Worm (Caenorhabditis elegans) whole organism, early embryonic: Measurements from ENCODE around the gene seu-1.

ENCODE experiments used
- B0310.2 ChIP-seq: sonication (generic microtip); optimal IDR thresholded peaks from 2 replicates; lab custom pipeline; 2016; ENCODE audit warnings: mild to moderate bottlenecking, missing genetic modification characterization, missing compliant biosample characterization
- F13C5.2 ChIP-seq: sonication (generic microtip); optimal IDR thresholded peaks from 2 replicates; lab custom pipeline; 2017; ENCODE audit warnings: mild to moderate bottlenecking, missing genetic modification characterization, inconsistent platforms, missing compliant biosample characterization
- aly-1 ChIP-seq: sonication (generic microtip); optimal IDR thresholded peaks from 2 replicates; lab custom pipeline; 2016; ENCODE audit warnings: missing genetic modification characterization, missing compliant biosample characterization
- ama-1 ChIP-seq: fragments of 150-350 bp; optimal IDR thresholded peaks from 2 replicates; lab custom pipeline; 2014
- ceh-13 ChIP-seq: fragments of 200-800 bp; sonication (Bioruptor generic); optimal IDR thresholded peaks from 2 replicates; lab custom pipeline; 2018; ENCODE audit warnings: mild to moderate bottlenecking, missing genetic modification characterization, missing compliant biosample characterization
- ceh-36 ChIP-seq: sonication (generic microtip); optimal IDR thresholded peaks from 2 replicates; lab custom pipeline; 2016; ENCODE audit warnings: missing genetic modification characterization, inconsistent platforms, missing compliant biosample characterization
- ets-7 ChIP-seq: sonication (generic microtip); optimal IDR thresholded peaks from 2 replicates; lab custom pipeline; 2016; ENCODE audit warnings: missing genotype, missing genetic modification characterization, missing compliant biosample characterization
- flt-1 ChIP-seq: fragments of 200-800 bp; sonication (Bioruptor generic); IDR thresholded peaks from 2 replicates; pipeline ENCODE4 v1.3.6; 2022; ENCODE audit warnings: missing genetic modification characterization, missing compliant biosample characterization
- hmbx-1 ChIP-seq: sonication (generic microtip); optimal IDR thresholded peaks from 2 replicates; lab custom pipeline; 2016; ENCODE audit warnings: mild to moderate bottlenecking, missing genetic modification characterization, missing compliant biosample characterization
- hmg-4 ChIP-seq: fragments of 200-800 bp; sonication (Bioruptor generic); optimal IDR thresholded peaks from 2 replicates; lab custom pipeline; 2018; ENCODE audit warnings: mild to moderate bottlenecking, missing genetic modification characterization, missing compliant biosample characterization
- hnd-1 ChIP-seq: sonication (generic microtip); optimal IDR thresholded peaks from 2 replicates; lab custom pipeline; 2016; ENCODE audit warnings: missing genetic modification characterization, missing compliant biosample characterization
- pes-1 ChIP-seq: fragments of 200-800 bp; sonication (Bioruptor generic); IDR thresholded peaks from 2 replicates; pipeline ENCODE4 v1.3.6; 2022; ENCODE audit warnings: missing genetic modification reagents, missing genetic modification characterization, missing compliant biosample characterization
- scrt-1 ChIP-seq: fragments of 200-800 bp; sonication (Bioruptor generic); IDR thresholded peaks from 2 replicates; pipeline ENCODE4 v1.3.6; 2022; ENCODE audit warnings: missing genetic modification characterization, missing compliant biosample characterization
- sea-1 ChIP-seq: fragments of 200-800 bp; sonication (Bioruptor generic); conservative IDR thresholded peaks from 2 replicates; pipeline ENCODE4 v1.3.6; 2022; ENCODE audit warnings: missing genetic modification characterization, missing compliant biosample characterization
- tbx-11 ChIP-seq: fragments of 200-800 bp; sonication (Bioruptor generic); IDR thresholded peaks from 2 replicates; pipeline ENCODE4 v1.3.6; 2022; ENCODE audit warnings: missing genetic modification characterization, missing compliant biosample characterization
- tbx-37 ChIP-seq: fragments of 200-800 bp; sonication (Bioruptor generic); conservative IDR thresholded peaks from 2 replicates; pipeline ENCODE4 v1.3.6; 2022; ENCODE audit warnings: missing genetic modification reagents, missing genetic modification characterization, missing compliant biosample characterization
- tra-4 ChIP-seq: sonication (generic microtip); optimal IDR thresholded peaks from 2 replicates; lab custom pipeline; 2017; ENCODE audit warnings: missing genetic modification characterization, missing compliant biosample characterization

seu-1 gene

DNA sequence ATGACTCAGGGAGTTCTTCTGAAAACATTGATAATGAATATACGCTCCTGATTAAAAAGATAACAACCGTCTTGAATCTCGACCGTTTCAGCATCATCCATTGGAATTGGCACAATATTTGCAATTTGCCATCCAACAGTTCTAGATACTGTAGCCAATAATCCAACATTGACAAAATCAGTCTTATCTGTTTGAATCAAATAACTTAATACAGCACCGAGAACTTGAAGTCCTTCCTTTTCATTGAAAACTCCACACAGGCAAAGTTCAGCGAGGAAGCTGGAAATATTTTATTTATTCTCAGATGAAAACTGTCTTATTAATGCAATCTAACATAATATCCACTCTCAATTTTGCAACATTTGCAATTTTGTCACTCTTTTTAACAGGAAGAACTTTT is 42.8 kb downstream of the seu-1 start:
- TF ChIP-seq ceh-36 = no peak
- TF ChIP-seq tbx-11 (GFP tag; lab: Robert Waterston, UW) = no peak
- TF ChIP-seq flt-1 = no peak
- TF ChIP-seq aly-1 (tag; lab: Kevin White, UChicago) = no peak
- no peak for TF ChIP-seq B0310.2 (tag; lab: Kevin White, UChicago)
- no peak for TF ChIP-seq hnd-1 (tag; lab: Kevin White, UChicago)
- no peak for TF ChIP-seq scrt-1 (GFP tag; lab: Robert Waterston, UW)
- TF ChIP-seq ceh-13 (GFP tag; lab: Kevin White, UChicago) = no peak
- no peak for TF ChIP-seq hmbx-1
- no peak for TF ChIP-seq F13C5.2 (tag; lab: Kevin White, UChicago)
- no peak for TF ChIP-seq ama-1 (lab: Kevin White, UChicago)
- no peak for TF ChIP-seq ets-7
- no peak for TF ChIP-seq pes-1
- no peak for TF ChIP-seq tbx-37 (GFP tag; lab: Robert Waterston, UW)
- no peak for TF ChIP-seq sea-1 (GFP tag; lab: Robert Waterston, UW)
- no peak for TF ChIP-seq hmg-4 (GFP tag; lab: Kevin White, UChicago)
- no peak for TF ChIP-seq tra-4 (tag; lab: Kevin White, UChicago)

DNA sequence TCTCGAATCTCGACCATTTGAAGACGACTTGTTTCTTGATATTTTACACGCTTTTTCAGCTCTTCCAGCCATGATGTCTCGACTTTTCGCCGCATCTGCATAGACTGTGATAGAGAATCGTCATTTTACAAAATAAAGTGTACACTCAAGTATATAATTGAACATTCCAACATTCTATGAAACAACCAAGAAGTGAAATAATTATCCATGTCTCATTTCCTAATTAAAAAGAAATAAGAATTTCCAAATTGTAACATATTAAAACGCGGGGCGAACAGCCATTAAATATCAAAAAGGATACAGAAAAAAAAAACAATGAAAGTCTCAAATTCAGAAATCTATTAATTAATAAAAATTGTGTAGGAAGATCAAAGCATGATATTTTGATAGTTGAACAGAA is 43.6 kb downstream of the seu-1 start, which contains the start of gene smg-3:
TSS of gene smg-3 (minus strand) at position 101 of the 400 bp plus-strand sequence.
- TF ChIP-seq F13C5.2 (tag; lab: Kevin White, UChicago) (no peak), tbx-11 (GFP tag; lab: Robert Waterston, UW) (no peak), ceh-13 (GFP tag; lab: Kevin White, UChicago) (no peak), ama-1 (lab: Kevin White, UChicago) (no peak), sea-1 (GFP tag; lab: Robert Waterston, UW) (no peak), scrt-1 (GFP tag; lab: Robert Waterston, UW) (no peak), aly-1 (tag; lab: Kevin White, UChicago) (no peak), hnd-1 (tag; lab: Kevin White, UChicago) (no peak), flt-1 (no peak), hmg-4 (GFP tag; lab: Kevin White, UChicago) (no peak), hmbx-1 (no peak), ets-7 (no peak), tbx-37 (GFP tag; lab: Robert Waterston, UW) (no peak), pes-1 (no peak), ceh-36 (no peak), tra-4 (tag; lab: Kevin White, UChicago) (no peak), B0310.2 (tag; lab: Kevin White, UChicago) (no peak)

ce11 chrIV:6373721-6374120 is 44.3 kb downstream of the seu-1 start:
- TF ChIP-seq aly-1 (tag; lab: Kevin White, UChicago) (no peak), scrt-1 (GFP tag; lab: Robert Waterston, UW) (no peak), flt-1 (no peak), ceh-13 (GFP tag; lab: Kevin White, UChicago) (no peak), ama-1 (lab: Kevin White, UChicago) (no peak), sea-1 (GFP tag; lab: Robert Waterston, UW) (no peak), hnd-1 (tag; lab: Kevin White, UChicago) (no peak), hmbx-1 (no peak), B0310.2 (tag; lab: Kevin White, UChicago) (no peak), tra-4 (tag; lab: Kevin White, UChicago) (no peak), hmg-4 (GFP tag; lab: Kevin White, UChicago) (no peak), ets-7 (no peak), tbx-37 (GFP tag; lab: Robert Waterston, UW) (no peak)

DNA sequence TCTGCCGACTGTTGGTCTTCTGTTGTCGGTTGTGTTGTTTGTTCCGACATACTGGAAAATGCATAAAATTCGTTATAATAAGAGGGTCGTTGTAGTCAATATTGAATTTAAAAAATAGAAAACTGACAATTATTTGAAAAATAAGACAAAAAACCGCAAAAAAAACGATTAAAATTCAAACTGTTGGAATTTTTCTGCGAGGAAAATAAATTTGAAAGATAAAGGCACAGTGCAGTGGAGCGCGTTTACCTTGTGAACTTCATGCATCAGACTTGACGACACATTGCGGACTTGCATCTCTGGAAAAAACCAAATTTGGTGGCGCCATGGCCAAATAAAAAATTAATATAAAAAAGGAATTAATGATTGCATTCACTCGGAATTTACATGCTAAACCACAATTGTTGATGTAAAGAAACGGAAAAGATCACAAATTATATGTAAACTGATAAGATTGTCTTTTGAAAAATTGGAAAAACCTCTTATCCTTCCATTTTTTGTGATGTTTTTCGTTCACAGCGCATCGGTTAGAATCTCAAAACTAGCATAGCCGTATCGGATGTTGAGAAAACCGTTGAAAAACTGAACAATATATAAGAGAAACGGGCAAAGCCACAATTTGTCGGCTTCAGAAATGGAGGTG is 47.2 kb downstream of the seu-1 start, which contains the start of the genes hrpf-2 and bli-6:
TSS of gene hrpf-2 (minus strand) at position 51 of the 643 bp plus-strand sequence.
TSS of gene bli-6 (plus strand) at position 593 of the 643 bp plus-strand sequence.
- TF ChIP-seq tra-4 (tag; lab: Kevin White, UChicago) (no peak), tbx-37 (GFP tag; lab: Robert Waterston, UW) (no peak), F13C5.2 (tag; lab: Kevin White, UChicago) (peak; percentile 55), ets-7 (no peak), scrt-1 (GFP tag; lab: Robert Waterston, UW) (no peak), ceh-13 (GFP tag; lab: Kevin White, UChicago) (no peak), ama-1 (lab: Kevin White, UChicago) (no peak), flt-1 (no peak), hmbx-1 (no peak)

- TF ChIP-seq ceh-13 (GFP tag; lab: Kevin White, UChicago) (no peak), hmbx-1 (no peak), sea-1 (GFP tag; lab: Robert Waterston, UW) (no peak), tra-4 (tag; lab: Kevin White, UChicago) (no peak), hmg-4 (GFP tag; lab: Kevin White, UChicago) (no peak), hnd-1 (tag; lab: Kevin White, UChicago) (no peak), scrt-1 (GFP tag; lab: Robert Waterston, UW) (no peak), ceh-36 (no peak)
Observed at ce11 chrIV:6377335-6378069, 48.1 kb downstream of the seu-1 start.

- TF ChIP-seq aly-1 (tag; lab: Kevin White, UChicago) (no peak), hmg-4 (GFP tag; lab: Kevin White, UChicago) (no peak), hnd-1 (tag; lab: Kevin White, UChicago) (no peak), ceh-36 (no peak), F13C5.2 (tag; lab: Kevin White, UChicago) (no peak), ceh-13 (GFP tag; lab: Kevin White, UChicago) (no peak), tbx-37 (GFP tag; lab: Robert Waterston, UW) (no peak), B0310.2 (tag; lab: Kevin White, UChicago) (no peak), flt-1 (no peak), sea-1 (GFP tag; lab: Robert Waterston, UW) (no peak), scrt-1 (GFP tag; lab: Robert Waterston, UW) (no peak), tbx-11 (GFP tag; lab: Robert Waterston, UW) (no peak)
Observed at ce11 chrIV:6378398-6378797, 49.0 kb downstream of the seu-1 start.
